Worm (Caenorhabditis elegans) whole organism, L4 larva: ENCODE data around the gene F38A1.9.

Experiments used
- D1046.2 ChIP-seq: fragments of 200-800 bp; sonication (Bioruptor generic); IDR thresholded peaks from 2 replicates; pipeline ENCODE4 v1.3.6; 2022; ENCODE audit warnings: missing genetic modification characterization, missing compliant biosample characterization
- F49E8.2 ChIP-seq: sonication (generic microtip); optimal IDR thresholded peaks from 2 replicates; lab custom pipeline; 2016; ENCODE audit warnings: missing compliant biosample characterization, mild to moderate bottlenecking, missing genetic modification characterization, borderline replicate concordance
- Y105C5A.15 ChIP-seq: fragments of 200-800 bp; sonication (Bioruptor generic); IDR thresholded peaks from 2 replicates; pipeline ENCODE4 v1.3.6; 2022; ENCODE audit warnings: missing genetic modification characterization, missing compliant biosample characterization
- Y48G9A.11 ChIP-seq: fragments of 200-800 bp; sonication (Bioruptor generic); IDR thresholded peaks from 2 replicates; pipeline ENCODE4 v1.3.6; 2022; ENCODE audit warnings: missing genetic modification reagents, missing genetic modification characterization, missing compliant biosample characterization
- Y75B8A.6 ChIP-seq: fragments of 200-800 bp; sonication (Bioruptor generic); IDR thresholded peaks from 2 replicates; pipeline ENCODE4 v1.3.6; 2022; ENCODE audit warnings: missing genetic modification reagents, missing genetic modification characterization, missing compliant biosample characterization
- ZK337.2 ChIP-seq: fragments of 200-800 bp; sonication (Bioruptor generic); IDR thresholded peaks from 2 replicates; pipeline ENCODE4 v1.3.6; 2022; ENCODE audit warnings: missing genetic modification reagents, missing genetic modification characterization, missing compliant biosample characterization
- attf-4 ChIP-seq: sonication (generic microtip); optimal IDR thresholded peaks from 3 replicates; lab custom pipeline; 2017; ENCODE audit warnings: missing biosample characterization, missing genetic modification characterization
- ceh-28 ChIP-seq: fragments of 150-350 bp; optimal IDR thresholded peaks from 2 replicates; lab custom pipeline; 2014; ENCODE audit warnings: missing biosample characterization, missing genetic modification reagents, missing genetic modification characterization
- ceh-62 ChIP-seq: sonication (generic microtip); optimal IDR thresholded peaks from 2 replicates; lab custom pipeline; 2017; ENCODE audit warnings: missing biosample characterization, missing genetic modification characterization
- ces-1 ChIP-seq: fragments of 150-350 bp; sonication (generic microtip); optimal IDR thresholded peaks from 4 replicates; lab custom pipeline; 2014; ENCODE audit warnings: missing biosample characterization, missing genetic modification reagents, missing genetic modification characterization
- daf-16 ChIP-seq, 3 experiments: sonication (generic microtip); optimal IDR thresholded peaks; 2 replicates each; lab custom pipeline; 2016 to 2017; ENCODE audit warnings: missing genetic modification characterization in 3 of 3, missing genetic modification reagents in 3 of 3, mild to moderate bottlenecking in 2 of 3, missing compliant biosample characterization in 2 of 3, missing biosample characterization in 1 of 3, moderate library complexity in 1 of 3
- dmd-6 ChIP-seq: fragments of 200-800 bp; sonication (Bioruptor generic); IDR thresholded peaks from 2 replicates; pipeline ENCODE4 v1.3.6; 2022; ENCODE audit warnings: missing genetic modification reagents, missing genetic modification characterization, missing compliant biosample characterization
- fos-1 ChIP-seq: fragments of 150-350 bp; optimal IDR thresholded peaks from 2 replicates; lab custom pipeline; 2014; ENCODE audit warnings: missing biosample characterization, missing genetic modification characterization
- hlh-11 ChIP-seq: fragments of 200-800 bp; sonication (Bioruptor generic); optimal IDR thresholded peaks from 2 replicates; lab custom pipeline; 2018; ENCODE audit warnings: mild to moderate bottlenecking, missing genetic modification characterization, missing compliant biosample characterization
- hlh-30 ChIP-seq: sonication (generic microtip); optimal IDR thresholded peaks from 2 replicates; lab custom pipeline; 2017; ENCODE audit warnings: antibody characterized with exemption, mild to moderate bottlenecking, missing genetic modification characterization, missing compliant biosample characterization; ENCODE audit not compliant: insufficient read depth
- jun-1 ChIP-seq: fragments of 150-350 bp; optimal IDR thresholded peaks from 2 replicates; lab custom pipeline; 2014; ENCODE audit warnings: missing biosample characterization, missing genetic modification reagents, missing genetic modification characterization
- lim-7 ChIP-seq: fragments of 200-800 bp; sonication (Bioruptor generic); IDR thresholded peaks from 2 replicates; pipeline ENCODE4 v1.3.6; 2022; ENCODE audit warnings: missing genetic modification characterization, missing compliant biosample characterization
- lin-39 ChIP-seq: fragments of 150-350 bp; optimal IDR thresholded peaks from 2 replicates; lab custom pipeline; 2014; ENCODE audit warnings: missing biosample characterization, missing genetic modification reagents, missing genetic modification characterization
- lsy-2 ChIP-seq, 2 experiments: fragments of 150-350 bp in 1 of 2; sonication (generic microtip) in 1 of 2; optimal IDR thresholded peaks; 2 replicates each; lab custom pipeline; 2014 to 2017; ENCODE audit warnings: missing biosample characterization in 2 of 2, missing genetic modification characterization in 2 of 2
- madf-5 ChIP-seq, 2 experiments: fragments of 200-800 bp; sonication (Bioruptor generic); IDR thresholded peaks; 2 replicates each; pipeline ENCODE4 v1.3.6; 2022; ENCODE audit warnings: missing compliant biosample characterization in 2 of 2, missing genetic modification characterization in 2 of 2
- madf-9 ChIP-seq: fragments of 200-800 bp; sonication (Bioruptor generic); conservative IDR thresholded peaks from 2 replicates; pipeline ENCODE4 v1.3.6; 2022; ENCODE audit warnings: missing genetic modification reagents, missing genetic modification characterization, missing compliant biosample characterization
- mdl-1 ChIP-seq, 2 experiments: fragments of 150-350 bp in 1 of 2; sonication (generic microtip) in 1 of 2; optimal IDR thresholded peaks; 2 replicates each; lab custom pipeline; 2014 to 2017; ENCODE audit warnings: missing biosample characterization in 2 of 2, missing genetic modification characterization in 2 of 2
- mep-1 ChIP-seq: fragments of 150-350 bp; sonication (generic microtip); optimal IDR thresholded peaks from 3 replicates; lab custom pipeline; 2014; ENCODE audit warnings: missing biosample characterization, missing genetic modification characterization
- mes-2 ChIP-seq: sonication (generic microtip); optimal IDR thresholded peaks from 2 replicates; lab custom pipeline; 2016; ENCODE audit warnings: missing genotype, mild to moderate bottlenecking, missing genetic modification characterization, missing compliant biosample characterization; ENCODE audit not compliant: poor library complexity, severe bottlenecking
- nhr-102 ChIP-seq: sonication (generic microtip); optimal IDR thresholded peaks from 2 replicates; lab custom pipeline; 2016; ENCODE audit warnings: mild to moderate bottlenecking, missing genetic modification characterization, moderate library complexity, missing compliant biosample characterization
- nhr-11 ChIP-seq: fragments of 150-350 bp; optimal IDR thresholded peaks from 2 replicates; lab custom pipeline; 2014; ENCODE audit warnings: missing biosample characterization, missing genetic modification characterization
- nhr-28 ChIP-seq: fragments of 150-350 bp; optimal IDR thresholded peaks from 2 replicates; lab custom pipeline; 2014; ENCODE audit warnings: missing biosample characterization, missing genetic modification characterization
- nhr-41 ChIP-seq: fragments of 200-800 bp; sonication (Bioruptor generic); IDR thresholded peaks from 2 replicates; pipeline ENCODE4 v1.3.6; 2022; ENCODE audit warnings: missing genetic modification reagents, missing genetic modification characterization, missing compliant biosample characterization
- nhr-42 ChIP-seq: fragments of 200-800 bp; sonication (Bioruptor generic); IDR thresholded peaks from 2 replicates; pipeline ENCODE4 v1.3.6; 2022; ENCODE audit warnings: missing genetic modification characterization, missing compliant biosample characterization
- nhr-76 ChIP-seq: fragments of 150-350 bp; optimal IDR thresholded peaks from 2 replicates; lab custom pipeline; 2014; ENCODE audit warnings: missing biosample characterization, missing genetic modification characterization
- php-3 ChIP-seq: fragments of 200-800 bp; sonication (Bioruptor generic); IDR thresholded peaks from 2 replicates; pipeline ENCODE4 v1.3.6; 2022; ENCODE audit warnings: missing genetic modification reagents, missing genetic modification characterization, missing compliant biosample characterization
- pqm-1 ChIP-seq: sonication (generic microtip); optimal IDR thresholded peaks from 2 replicates; lab custom pipeline; 2017; ENCODE audit warnings: missing biosample characterization, missing genetic modification characterization
- rbr-2 ChIP-seq: sonication (generic microtip); optimal IDR thresholded peaks from 2 replicates; lab custom pipeline; 2016; ENCODE audit warnings: missing genotype, missing genetic modification characterization, missing compliant biosample characterization
- set-16 ChIP-seq: fragments of 200-800 bp; sonication (Bioruptor generic); IDR thresholded peaks from 2 replicates; pipeline ENCODE4 v1.3.6; 2022; ENCODE audit warnings: missing genetic modification reagents, missing genetic modification characterization, missing compliant biosample characterization
- spr-3 ChIP-seq: fragments of 200-800 bp; sonication (Bioruptor generic); optimal IDR thresholded peaks from 2 replicates; lab custom pipeline; 2018; ENCODE audit warnings: mild to moderate bottlenecking, missing genetic modification characterization, missing compliant biosample characterization
- tra-1 ChIP-seq: fragments of 200-800 bp; sonication (Bioruptor generic); IDR thresholded peaks from 2 replicates; pipeline ENCODE4 v1.3.6; 2022; ENCODE audit warnings: missing genetic modification reagents, missing genetic modification characterization, missing compliant biosample characterization
- zfp-3 ChIP-seq: fragments of 200-800 bp; sonication (Bioruptor generic); conservative IDR thresholded peaks from 2 replicates; pipeline ENCODE4 v1.3.6; 2022; ENCODE audit warnings: missing genetic modification reagents, missing genetic modification characterization, missing compliant biosample characterization
- zip-11 ChIP-seq: fragments of 200-800 bp; sonication (Bioruptor generic); IDR thresholded peaks from 2 replicates; pipeline ENCODE4 v1.3.6; 2022; ENCODE audit warnings: missing genetic modification characterization, missing compliant biosample characterization
- zip-2 ChIP-seq: fragments of 150-350 bp; optimal IDR thresholded peaks from 2 replicates; lab custom pipeline; 2014; ENCODE audit warnings: missing biosample characterization, missing genetic modification characterization
- ztf-7 ChIP-seq: fragments of 150-350 bp; optimal IDR thresholded peaks from 2 replicates; lab custom pipeline; 2014; ENCODE audit warnings: missing biosample characterization, missing genetic modification characterization

Gene F38A1.9

ce11 chrIV:1213192-1213591 lies 32.0 kb downstream of the F38A1.9 start (continued):
- no peak for TF ChIP-seq nhr-42 (GFP tag; lab: Robert Waterston, UW)
- no peak for TF ChIP-seq ceh-28
- TF ChIP-seq Y48G9A.11 (GFP tag; lab: Robert Waterston, UW), result no peak
- TF ChIP-seq fos-1 (tag; lab: Kevin White, UChicago), result no peak
- peak; percentile 19 for TF ChIP-seq rbr-2
- no peak for TF ChIP-seq lim-7
- no peak for TF ChIP-seq php-3 (GFP tag; lab: Robert Waterston, UW)
- TF ChIP-seq nhr-102 (tag; lab: Kevin White, UChicago), result no peak
- no peak for TF ChIP-seq zip-2 (tag; lab: Kevin White, UChicago)
- no peak for TF ChIP-seq nhr-76 (tag; lab: Kevin White, UChicago)
- TF ChIP-seq nhr-41 (GFP tag; lab: Robert Waterston, UW), result no peak
- no peak for TF ChIP-seq D1046.2 (GFP tag; lab: Robert Waterston, UW)
- no peak for TF ChIP-seq lsy-2 (tag; optimal IDR thresholded peaks at IDR 0.05; lab: Kevin White, UChicago)
- no peak for TF ChIP-seq ceh-62 (tag; lab: Kevin White, UChicago)
- no peak for TF ChIP-seq tra-1 (GFP tag; lab: Robert Waterston, UW)
- TF ChIP-seq daf-16 (GFP tag; optimal IDR thresholded peaks at IDR 0.05; lab: Kevin White, UChicago), result no peak
- no peak for TF ChIP-seq daf-16 (tag; optimal IDR thresholded peaks at IDR 0.05; lab: Kevin White, UChicago)
- no peak for TF ChIP-seq attf-4 (tag; lab: Kevin White, UChicago)
- no peak for TF ChIP-seq Y75B8A.6 (GFP tag; lab: Robert Waterston, UW)
- TF ChIP-seq zfp-3 (GFP tag; lab: Robert Waterston, UW), result no peak
- TF ChIP-seq nhr-11, result peak; percentile 6
- peak; percentile 25 for TF ChIP-seq mes-2 (tag; lab: Kevin White, UChicago)
- no peak for TF ChIP-seq ztf-7 (tag; lab: Kevin White, UChicago)
- TF ChIP-seq Y105C5A.15 (GFP tag; lab: Robert Waterston, UW), result no peak
- peak; percentile 80 for TF ChIP-seq hlh-30 (tag; lab: Kevin White, UChicago)
- TF ChIP-seq jun-1 (tag; lab: Kevin White, UChicago), result no peak
- no peak for TF ChIP-seq F49E8.2
- TF ChIP-seq madf-9 (GFP tag; lab: Robert Waterston, UW), result no peak
- no peak for TF ChIP-seq madf-5 (GFP tag; IDR thresholded peaks at IDR 0.05; lab: Robert Waterston, UW)
- TF ChIP-seq mdl-1 (tag; optimal IDR thresholded peaks at IDR 0.05; lab: Kevin White, UChicago), result peak in 1 of 2 experiments; percentile 9

ce11 chrIV:1212357-1212756 lies 32.8 kb downstream of the F38A1.9 start:
- TF ChIP-seq D1046.2 (GFP tag; lab: Robert Waterston, UW) (no peak), set-16 (GFP tag; lab: Robert Waterston, UW) (no peak), nhr-41 (GFP tag; lab: Robert Waterston, UW) (no peak), ZK337.2 (no peak), ces-1 (GFP tag; lab: Kevin White, UChicago) (peak; percentile 76)

ce11 chrIV:1211902-1212301 lies 33.2 kb downstream of the F38A1.9 start:
- TF ChIP-seq lim-7 (0 out of 2 replicates have a peak, but pooled peaks have one; percentile 41), lin-39 (no peak), set-16 (GFP tag; lab: Robert Waterston, UW) (peak; percentile 69), nhr-28 (tag; lab: Kevin White, UChicago) (peak; percentile 55), daf-16 (GFP tag; optimal IDR thresholded peaks at IDR 0.05; lab: Kevin White, UChicago) (no peak), daf-16 (tag; optimal IDR thresholded peaks at IDR 0.05; lab: Kevin White, UChicago) (peak; percentile 52), hlh-11 (peak; percentile 65), zip-11 (GFP tag; lab: Robert Waterston, UW) (no peak), dmd-6 (peak; percentile 51), mep-1 (no peak), php-3 (GFP tag; lab: Robert Waterston, UW) (peak; percentile 40; the same call in 1 of the 2 replicates), hlh-30 (tag; lab: Kevin White, UChicago) (peak; percentile 16), nhr-42 (GFP tag; lab: Robert Waterston, UW) (0 out of 2 replicates have a peak, but pooled peaks have one; percentile 24), pqm-1 (peak; percentile 44), spr-3 (GFP tag; lab: Kevin White, UChicago) (no peak)
